Worm (Caenorhabditis elegans): Measurements from ENCODE around the gene ZK177.9.

ZK177.9 gene

DNA sequence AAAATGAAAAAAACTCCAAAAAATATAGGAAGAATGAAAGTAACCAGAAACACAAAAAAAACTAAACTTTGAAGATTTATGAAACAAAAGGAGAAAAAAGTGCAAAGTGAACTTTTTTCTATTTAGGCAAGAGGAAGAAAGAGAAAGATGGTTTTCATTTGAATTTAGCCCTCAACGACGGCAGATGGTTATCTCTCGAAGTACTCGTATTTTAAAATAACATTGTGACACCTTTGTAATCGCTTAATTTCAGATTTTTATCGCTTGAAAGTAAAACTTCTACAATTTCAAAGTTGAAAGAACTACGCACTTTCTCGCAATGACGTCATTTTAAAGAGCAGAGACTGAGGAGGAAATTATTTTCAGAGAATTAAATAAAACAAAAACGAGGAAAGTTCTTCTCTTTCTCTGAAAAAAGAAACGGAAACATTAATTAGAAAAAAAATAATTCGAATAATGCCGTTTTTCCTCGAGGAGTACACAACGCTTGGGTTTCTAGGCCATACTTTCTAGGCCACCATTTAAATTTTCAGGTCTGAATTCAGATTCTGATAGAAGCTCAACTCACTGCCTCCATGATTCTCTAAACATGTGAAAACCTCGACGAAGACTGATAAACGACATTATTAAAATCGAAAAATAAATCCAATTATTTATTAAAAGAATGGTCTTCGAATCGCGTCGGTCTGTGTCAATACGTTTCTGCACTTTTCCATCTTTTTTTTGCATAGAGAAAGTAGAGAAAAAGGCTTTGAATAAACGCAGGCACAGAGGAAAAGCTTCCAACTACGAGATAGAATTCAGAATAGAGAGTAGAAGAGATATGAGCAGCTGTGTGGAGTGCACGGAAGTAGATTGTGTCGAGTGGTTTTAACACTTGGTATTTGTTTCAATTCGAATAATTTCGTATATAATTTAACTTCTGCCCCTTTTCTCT, 5.9 kb downstream of the ZK177.9 start:
- TF ChIP-seq lsy-2 (tag; optimal IDR thresholded peaks at IDR 0.05) (no peak), ztf-11 (tag; optimal IDR thresholded peaks at IDR 0.05) (no peak), unc-120 (tag; optimal IDR thresholded peaks at IDR 0.05; ENCODE audit: poor library complexity, severe bottlenecking) (peak; percentile 2), hlh-1 (tag; optimal IDR thresholded peaks at IDR 0.05) (peak; percentile 86), ces-1 (GFP tag; optimal IDR thresholded peaks at IDR 0.05) (peak; percentile 67)

DNA sequence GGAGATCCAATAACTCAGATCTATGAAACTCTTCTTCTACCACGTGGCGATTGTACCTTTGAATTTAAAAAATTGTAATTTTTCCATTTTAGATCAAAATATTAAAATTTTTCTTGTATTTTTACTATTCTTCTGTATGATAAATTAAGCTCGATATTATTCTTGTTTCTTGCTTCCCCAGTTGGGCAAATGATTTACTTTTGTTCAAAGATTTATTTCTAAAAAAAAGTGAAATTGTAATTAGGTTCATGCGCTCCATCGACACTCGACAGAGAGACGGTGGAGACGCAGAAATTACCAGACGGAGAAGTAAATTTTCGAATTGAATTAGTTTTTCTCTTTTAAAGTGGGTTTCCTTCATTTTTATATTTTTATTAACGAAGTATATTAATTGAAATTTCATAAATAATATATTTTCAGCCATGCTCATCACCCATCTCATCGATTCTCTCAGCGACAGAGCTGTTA, 11.7 kb downstream of the ZK177.9 start, which contains the start of gene npp-24:
Gene npp-24 (plus strand): TSS at position 51 of the 468 bp plus-strand sequence.
- TF ChIP-seq sptf-1 (tag; optimal IDR thresholded peaks at IDR 0.05): no peak
- no peak for TF ChIP-seq ceh-43 (GFP tag; optimal IDR thresholded peaks at IDR 0.05)
- peak; percentile 79 for TF ChIP-seq ces-1 (GFP tag; optimal IDR thresholded peaks at IDR 0.05)
- TF ChIP-seq blmp-1 (tag; optimal IDR thresholded peaks at IDR 0.05): peak; percentile 3
- TF ChIP-seq drap-1 (GFP tag; optimal IDR thresholded peaks at IDR 0.05): no peak

DNA sequence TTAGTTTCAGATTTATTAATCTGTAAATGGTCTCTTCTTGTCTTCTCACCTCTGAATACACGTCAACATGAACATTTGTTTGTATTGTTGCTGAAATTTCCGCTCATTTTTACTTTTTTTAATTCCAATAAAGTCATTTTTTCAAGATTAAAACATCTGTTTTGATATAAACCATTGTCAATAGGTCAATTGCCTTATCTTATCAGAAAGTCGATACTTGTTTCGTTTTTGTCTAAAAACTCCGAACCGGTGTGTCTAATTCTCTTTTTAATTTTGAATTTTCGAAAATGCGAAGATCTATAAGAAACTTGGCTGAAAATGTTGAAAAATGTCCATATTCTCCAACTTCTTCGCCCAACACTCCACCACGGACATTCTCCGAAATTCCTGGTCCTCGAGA, 13.8 kb downstream of the ZK177.9 start, which contains the start of gene cyp-44A1:
Gene cyp-44A1 (plus strand): TSS at position 285 of the 400 bp plus-strand sequence.
- TF ChIP-seq mab-5 (tag; optimal IDR thresholded peaks at IDR 0.05): no peak
- no peak for TF ChIP-seq ceh-43 (GFP tag; optimal IDR thresholded peaks at IDR 0.05)
- no peak for TF ChIP-seq M03D4.4 (tag; optimal IDR thresholded peaks at IDR 0.05)
- TF ChIP-seq unc-62 (GFP tag; optimal IDR thresholded peaks at IDR 0.05): no peak
- no peak for TF ChIP-seq sptf-1 (tag; optimal IDR thresholded peaks at IDR 0.05)
- no peak for TF ChIP-seq blmp-1 (tag; optimal IDR thresholded peaks at IDR 0.05)
- TF ChIP-seq bed-3 (GFP tag; optimal IDR thresholded peaks at IDR 0.05): no peak
- TF ChIP-seq nhr-28 (tag; optimal IDR thresholded peaks at IDR 0.05): no peak
- TF ChIP-seq nhr-2 (tag; optimal IDR thresholded peaks at IDR 0.05): no peak
- TF ChIP-seq elt-3 (tag; optimal IDR thresholded peaks at IDR 0.05): no peak
- TF ChIP-seq mep-1 (tag; optimal IDR thresholded peaks at IDR 0.05): no peak
- no peak for TF ChIP-seq zip-8 (tag; optimal IDR thresholded peaks at IDR 0.05)
- no peak for TF ChIP-seq mls-2 (tag; optimal IDR thresholded peaks at IDR 0.05)
- TF ChIP-seq drap-1 (GFP tag; optimal IDR thresholded peaks at IDR 0.05): no peak
- no peak for TF ChIP-seq ces-1 (GFP tag; optimal IDR thresholded peaks at IDR 0.05)
- no peak for TF ChIP-seq ham-2 (GFP tag; optimal IDR thresholded peaks at IDR 0.05)
- no peak for TF ChIP-seq cnd-1 (tag; optimal IDR thresholded peaks at IDR 0.05)
- TF ChIP-seq ceh-83 (GFP tag; optimal IDR thresholded peaks at IDR 0.05): no peak

DNA sequence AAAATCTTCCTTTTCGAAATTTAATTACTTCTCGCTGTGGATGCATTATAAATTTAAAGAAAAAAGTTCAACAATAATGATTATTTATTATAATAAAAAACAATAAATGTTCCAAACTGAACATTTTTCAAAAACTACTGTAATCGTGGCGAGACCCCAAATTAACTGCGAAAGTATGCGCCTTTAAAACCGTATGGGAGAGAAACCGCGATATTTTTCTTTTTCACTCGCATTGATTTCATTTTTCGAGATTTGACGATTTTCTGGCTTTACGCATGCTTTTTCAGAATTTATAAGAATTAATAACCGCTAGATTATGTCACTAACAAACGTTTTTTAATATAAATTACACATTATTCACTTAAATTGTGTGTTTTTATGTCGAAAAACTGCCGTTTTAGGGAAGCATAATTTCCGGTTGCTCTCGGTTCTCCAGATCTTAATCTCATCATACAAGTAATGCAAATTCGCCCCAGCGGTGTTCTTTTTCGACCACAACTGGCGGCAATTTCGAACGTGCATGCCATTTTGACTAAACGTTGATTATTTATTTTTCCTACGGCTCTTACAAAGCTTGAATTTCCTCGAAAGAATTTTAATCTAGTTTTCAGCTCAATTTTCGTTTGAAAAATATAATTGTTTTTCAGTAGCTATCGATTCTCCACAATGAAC, 16.4 kb downstream of the ZK177.9 start, which contains the start of gene F12A10.8:
Gene F12A10.8 (minus strand): TSS at position 79 of the 672 bp plus-strand sequence.
- TF ChIP-seq unc-62 (GFP tag; optimal IDR thresholded peaks at IDR 0.05) (no peak), ces-1 (GFP tag; optimal IDR thresholded peaks at IDR 0.05) (peak; percentile 89), unc-39 (tag; optimal IDR thresholded peaks at IDR 0.05) (no peak), pha-4 (tag; optimal IDR thresholded peaks at IDR 0.05) (no peak), tbx-8 (GFP tag; optimal IDR thresholded peaks at IDR 0.05) (no peak), elt-1 (tag; optimal IDR thresholded peaks at IDR 0.05; ENCODE audit: borderline replicate concordance, insufficient read depth) (peak; percentile 52), nhr-28 (tag; optimal IDR thresholded peaks at IDR 0.05) (no peak)

DNA sequence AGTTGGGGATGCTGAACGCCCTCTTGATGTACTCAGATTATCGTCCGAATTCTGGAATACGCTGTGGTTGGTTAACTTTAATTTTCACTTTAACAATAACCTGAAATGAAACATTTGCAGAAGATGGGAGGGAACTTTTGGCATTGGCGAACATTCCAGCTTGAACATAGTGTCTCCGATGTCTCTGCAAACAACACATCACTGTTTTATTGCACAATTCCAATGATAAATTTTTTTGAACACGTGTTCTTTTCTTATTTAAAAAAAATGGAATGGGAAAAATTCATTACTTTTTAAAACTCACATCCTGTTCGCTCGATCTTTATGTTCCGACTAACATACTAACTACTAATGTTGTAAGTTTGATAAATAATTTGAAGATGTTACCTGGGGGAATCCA, 17.1 kb downstream of the ZK177.9 start, which contains the start of gene fzy-1:
Gene fzy-1 (plus strand): TSS at position 301 of the 400 bp plus-strand sequence.
- TF ChIP-seq blmp-1 (tag; optimal IDR thresholded peaks at IDR 0.05): no peak

DNA sequence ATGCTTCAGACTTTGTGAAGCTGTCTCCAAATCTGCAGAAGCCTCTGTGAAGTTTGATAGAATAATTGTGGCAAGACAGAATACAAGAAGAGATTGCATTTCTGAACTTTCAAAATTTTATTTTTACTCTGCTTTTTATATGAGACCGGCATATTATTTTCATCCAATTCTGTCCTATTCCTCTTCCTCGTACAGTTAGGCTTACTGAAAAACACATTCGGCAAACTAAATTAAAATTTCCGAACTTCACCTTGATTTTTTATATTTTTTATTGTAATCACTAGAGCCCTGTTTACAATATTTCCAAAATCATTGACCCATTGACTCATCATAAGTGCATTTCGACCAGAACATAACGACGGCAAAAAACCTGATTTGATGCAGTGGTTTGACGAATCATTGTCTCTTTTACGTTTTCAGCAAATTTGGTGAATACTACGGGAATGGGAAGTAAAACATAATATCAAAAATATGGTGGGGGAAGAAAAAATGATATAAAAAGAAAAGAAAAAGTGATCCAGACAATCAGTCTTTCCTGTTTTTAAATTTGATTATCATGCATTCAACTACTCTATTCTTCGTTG, 19.3 kb downstream of the ZK177.9 start, which contains the start of the genes suex-1 and F12A10.9:
Gene suex-1 (minus strand): TSS at position 101 of the 584 bp plus-strand sequence.
Gene F12A10.9 (plus strand): TSS at position 534 of the 584 bp plus-strand sequence.
- TF ChIP-seq bed-3 (GFP tag; optimal IDR thresholded peaks at IDR 0.05) (no peak), ceh-83 (GFP tag; optimal IDR thresholded peaks at IDR 0.05) (no peak), lin-13 (tag; optimal IDR thresholded peaks at IDR 0.05) (no peak), nhr-237 (tag; optimal IDR thresholded peaks at IDR 0.05) (no peak), ceh-43 (GFP tag; optimal IDR thresholded peaks at IDR 0.05) (no peak), mab-5 (tag; optimal IDR thresholded peaks at IDR 0.05) (no peak), unc-39 (tag; optimal IDR thresholded peaks at IDR 0.05) (no peak), lin-32 (GFP tag; optimal IDR thresholded peaks at IDR 0.05) (no peak), unc-120 (tag; optimal IDR thresholded peaks at IDR 0.05; ENCODE audit: poor library complexity, severe bottlenecking) (no peak), nhr-12 (tag; optimal IDR thresholded peaks at IDR 0.05) (no peak), pha-4 (tag; optimal IDR thresholded peaks at IDR 0.05) (no peak)

Data from whole organism, mixed stage, embryonic.